Worm (Caenorhabditis elegans) whole organism, L1 larva: Measurements from ENCODE around the gene K01A2.10.

Experiments used
- blmp-1 ChIP-seq: fragments of 150-350 bp; optimal IDR thresholded peaks from 2 replicates; lab custom pipeline; 2014; ENCODE audit warnings: missing biosample characterization, missing genetic modification characterization
- ceh-90 ChIP-seq: sonication (generic microtip); optimal IDR thresholded peaks from 2 replicates; lab custom pipeline; 2016; ENCODE audit warnings: missing genetic modification characterization, missing compliant biosample characterization
- hlh-17 ChIP-seq: fragments of 200-800 bp; sonication (Bioruptor generic); optimal IDR thresholded peaks from 2 replicates; lab custom pipeline; 2018; ENCODE audit warnings: missing genetic modification characterization, mild to moderate bottlenecking, missing compliant biosample characterization, moderate library complexity, borderline replicate concordance
- lin-15B ChIP-seq: fragments of 150-350 bp; sonication (generic microtip); optimal IDR thresholded peaks from 3 replicates; lab custom pipeline; 2014; ENCODE audit warnings: missing biosample characterization, missing genetic modification characterization
- pqm-1 ChIP-seq: sonication (generic microtip); optimal IDR thresholded peaks from 3 replicates; lab custom pipeline; 2017; ENCODE audit warnings: missing biosample characterization, missing genetic modification characterization
- rnt-1 ChIP-seq: sonication (generic microtip); optimal IDR thresholded peaks from 2 replicates; lab custom pipeline; 2016; ENCODE audit warnings: mild to moderate bottlenecking, missing genetic modification characterization, moderate library complexity, missing compliant biosample characterization
- unc-130 ChIP-seq: fragments of 150-350 bp; optimal IDR thresholded peaks from 2 replicates; lab custom pipeline; 2017; ENCODE audit warnings: missing biosample characterization, missing genetic modification characterization, inconsistent platforms
- ztf-11 ChIP-seq, 2 experiments: sonication (generic microtip); optimal IDR thresholded peaks; 2 replicates each; lab custom pipeline; 2016 to 2017; ENCODE audit warnings: missing genetic modification characterization in 2 of 2, missing biosample characterization in 1 of 2, missing compliant biosample characterization in 1 of 2

ce11 chrII:307154-307553, 15.7 kb downstream of the K01A2.10 start, which contains the start of gene K01A2.4:
- TF ChIP-seq pqm-1 (tag; lab: Kevin White, UChicago), result no peak
- TF ChIP-seq blmp-1, result no peak
- TF ChIP-seq ceh-90 (tag; lab: Kevin White, UChicago), result no peak
- no peak for TF ChIP-seq unc-130 (tag; lab: Kevin White, UChicago)
- TF ChIP-seq hlh-17 (GFP tag; lab: Kevin White, UChicago), result no peak
- TF ChIP-seq lin-15B (tag; lab: Kevin White, UChicago), result no peak
- no peak for TF ChIP-seq ztf-11 (tag; optimal IDR thresholded peaks at IDR 0.05; lab: Kevin White, UChicago)
- TF ChIP-seq rnt-1 (tag; lab: Kevin White, UChicago), result no peak
